Worm (Caenorhabditis elegans) whole organism, late embryonic: ENCODE results near the gene T23G4.127.
A peak's percentile ranks its signal among the peaks of the same experiment; 100 is the strongest.

Experiments used
- C08G9.2 ChIP-seq: sonication (generic microtip); optimal IDR thresholded peaks from 2 replicates; lab custom pipeline; 2016; ENCODE audit warnings: mild to moderate bottlenecking, missing genetic modification characterization, moderate library complexity, missing compliant biosample characterization
- C38D4.7 ChIP-seq: fragments of 200-800 bp; sonication (Bioruptor generic); optimal IDR thresholded peaks from 2 replicates; lab custom pipeline; 2018; ENCODE audit warnings: mild to moderate bottlenecking, missing genetic modification characterization, moderate library complexity, missing compliant biosample characterization
- T23F11.4 ChIP-seq: fragments of 200-800 bp; sonication (Bioruptor generic); optimal IDR thresholded peaks from 2 replicates; lab custom pipeline; 2018; ENCODE audit warnings: mild to moderate bottlenecking, missing genetic modification characterization, missing compliant biosample characterization
- Y22D7AL.16 ChIP-seq: sonication (generic microtip); optimal IDR thresholded peaks from 2 replicates; lab custom pipeline; 2016; ENCODE audit warnings: missing genetic modification characterization, missing compliant biosample characterization
- ahr-1 ChIP-seq: sonication (generic microtip); optimal IDR thresholded peaks from 2 replicates; lab custom pipeline; 2016; ENCODE audit warnings: missing genetic modification characterization, missing compliant biosample characterization
- ama-1 ChIP-seq: fragments of 150-350 bp; optimal IDR thresholded peaks from 2 replicates; lab custom pipeline; 2014
- ceh-18 ChIP-seq: sonication (generic microtip); optimal IDR thresholded peaks from 2 replicates; lab custom pipeline; 2016; ENCODE audit warnings: missing genetic modification characterization, missing compliant biosample characterization
- ceh-2 ChIP-seq: sonication (generic microtip); optimal IDR thresholded peaks from 2 replicates; lab custom pipeline; 2016; ENCODE audit warnings: missing genotype, missing genetic modification characterization, missing compliant biosample characterization
- ceh-22 ChIP-seq: sonication (generic microtip); optimal IDR thresholded peaks from 2 replicates; lab custom pipeline; 2017; ENCODE audit warnings: missing biosample characterization, missing genetic modification characterization
- ceh-31 ChIP-seq: sonication (generic microtip); optimal IDR thresholded peaks from 2 replicates; lab custom pipeline; 2016; ENCODE audit warnings: missing genetic modification characterization, missing compliant biosample characterization
- ceh-34 ChIP-seq: sonication (generic microtip); optimal IDR thresholded peaks from 2 replicates; lab custom pipeline; 2016; ENCODE audit warnings: mild to moderate bottlenecking, missing genetic modification characterization, missing compliant biosample characterization
- ceh-48 ChIP-seq: sonication (generic microtip); optimal IDR thresholded peaks from 2 replicates; lab custom pipeline; 2016; ENCODE audit warnings: missing genetic modification characterization, inconsistent platforms, missing compliant biosample characterization
- ceh-9 ChIP-seq: sonication (generic microtip); optimal IDR thresholded peaks from 2 replicates; lab custom pipeline; 2016; ENCODE audit warnings: mild to moderate bottlenecking, missing genetic modification characterization, inconsistent platforms, missing compliant biosample characterization
- fax-1 ChIP-seq: sonication (generic microtip); optimal IDR thresholded peaks from 2 replicates; lab custom pipeline; 2016; ENCODE audit warnings: missing genotype, missing genetic modification characterization, missing compliant biosample characterization
- fkh-6 ChIP-seq: sonication (generic microtip); optimal IDR thresholded peaks from 2 replicates; lab custom pipeline; 2016; ENCODE audit warnings: missing genetic modification characterization, missing compliant biosample characterization
- hlh-13 ChIP-seq: fragments of 200-800 bp; sonication (Bioruptor generic); optimal IDR thresholded peaks from 2 replicates; lab custom pipeline; 2018; ENCODE audit warnings: mild to moderate bottlenecking, missing genetic modification characterization, missing compliant biosample characterization
- hlh-8 ChIP-seq: sonication (generic microtip); optimal IDR thresholded peaks from 2 replicates; lab custom pipeline; 2016; ENCODE audit warnings: missing genotype, missing genetic modification characterization, missing compliant biosample characterization
- lim-6 ChIP-seq: sonication (generic microtip); optimal IDR thresholded peaks from 2 replicates; lab custom pipeline; 2016; ENCODE audit warnings: missing genetic modification characterization, missing compliant biosample characterization
- lin-11 ChIP-seq: fragments of 200-800 bp; sonication (Bioruptor generic); optimal IDR thresholded peaks from 2 replicates; lab custom pipeline; 2018; ENCODE audit warnings: mild to moderate bottlenecking, missing genetic modification characterization, missing compliant biosample characterization
- nfya-1 ChIP-seq: sonication (generic microtip); optimal IDR thresholded peaks from 2 replicates; lab custom pipeline; 2017; ENCODE audit warnings: missing genetic modification characterization, mild to moderate bottlenecking, missing compliant biosample characterization, antibody characterized with exemption, moderate library complexity
- nhr-11 ChIP-seq: fragments of 150-350 bp; optimal IDR thresholded peaks from 2 replicates; lab custom pipeline; 2014; ENCODE audit warnings: missing biosample characterization, missing genetic modification characterization
- nhr-232 ChIP-seq: sonication (generic microtip); optimal IDR thresholded peaks from 2 replicates; lab custom pipeline; 2016; ENCODE audit warnings: missing genetic modification characterization, missing compliant biosample characterization
- npax-4 ChIP-seq: sonication (generic microtip); optimal IDR thresholded peaks from 2 replicates; lab custom pipeline; 2016; ENCODE audit warnings: missing genetic modification characterization, missing compliant biosample characterization
- odd-2 ChIP-seq: sonication (generic microtip); optimal IDR thresholded peaks from 2 replicates; lab custom pipeline; 2017; ENCODE audit warnings: antibody characterized with exemption, mild to moderate bottlenecking, missing genetic modification characterization, missing compliant biosample characterization
- pat-9 ChIP-seq: fragments of 200-800 bp; sonication (Bioruptor generic); optimal IDR thresholded peaks from 2 replicates; lab custom pipeline; 2018; ENCODE audit warnings: mild to moderate bottlenecking, missing genetic modification characterization, moderate library complexity, missing compliant biosample characterization
- pha-4 ChIP-seq: fragments of 150-350 bp; optimal IDR thresholded peaks from 2 replicates; lab custom pipeline; 2018; ENCODE audit warnings: missing biosample characterization, missing genetic modification reagents, missing genetic modification characterization
- pqm-1 ChIP-seq: sonication (generic microtip); optimal IDR thresholded peaks from 2 replicates; lab custom pipeline; 2016; ENCODE audit warnings: missing genetic modification characterization, missing compliant biosample characterization
- pros-1 ChIP-seq: fragments of 150-350 bp; optimal IDR thresholded peaks from 2 replicates; lab custom pipeline; 2014; ENCODE audit warnings: missing biosample characterization, missing genetic modification reagents, missing genetic modification characterization
- rnt-1 ChIP-seq: sonication (generic microtip); optimal IDR thresholded peaks from 2 replicates; lab custom pipeline; 2016; ENCODE audit warnings: missing genetic modification characterization, missing compliant biosample characterization
- sdc-2 ChIP-seq: sonication (generic microtip); optimal IDR thresholded peaks from 2 replicates; lab custom pipeline; 2016; ENCODE audit warnings: missing genotype, missing genetic modification characterization, missing compliant biosample characterization
- sox-4 ChIP-seq: sonication (generic microtip); optimal IDR thresholded peaks from 2 replicates; lab custom pipeline; 2017; ENCODE audit warnings: mild to moderate bottlenecking, missing genetic modification characterization, inconsistent platforms, missing compliant biosample characterization
- syd-9 ChIP-seq: sonication (generic microtip); optimal IDR thresholded peaks from 2 replicates; lab custom pipeline; 2016; ENCODE audit warnings: mild to moderate bottlenecking, missing genetic modification characterization, moderate library complexity, missing compliant biosample characterization
- tbx-2 ChIP-seq: sonication (generic microtip); optimal IDR thresholded peaks from 2 replicates; lab custom pipeline; 2016; ENCODE audit warnings: missing genetic modification characterization, missing compliant biosample characterization
- tbx-7 ChIP-seq: sonication (generic microtip); optimal IDR thresholded peaks from 2 replicates; lab custom pipeline; 2016; ENCODE audit warnings: missing genotype, missing genetic modification characterization, missing compliant biosample characterization
- unc-3 ChIP-seq, 2 experiments: fragments of 200-800 bp in 1 of 2; sonication (Bioruptor generic) in 1 of 2; sonication (generic microtip) in 1 of 2; conservative IDR thresholded peaks in 1 of 2; optimal IDR thresholded peaks in 1 of 2; 2 replicates each; pipeline versions ENCODE4 v1.3.6 to Lab custom; 2016 to 2022; ENCODE audit warnings: missing compliant biosample characterization in 2 of 2, missing genetic modification characterization in 2 of 2, missing genetic modification reagents in 1 of 2
- unc-42 ChIP-seq: sonication (generic microtip); optimal IDR thresholded peaks from 2 replicates; lab custom pipeline; 2016; ENCODE audit warnings: missing genotype, missing genetic modification characterization, missing compliant biosample characterization
- unc-55 ChIP-seq: sonication (generic microtip); optimal IDR thresholded peaks from 2 replicates; lab custom pipeline; 2017; ENCODE audit warnings: missing biosample characterization, missing genetic modification reagents, missing genetic modification characterization
- unc-86 ChIP-seq: sonication (generic microtip); optimal IDR thresholded peaks from 2 replicates; lab custom pipeline; 2016; ENCODE audit warnings: missing genetic modification characterization, missing compliant biosample characterization
- zip-5 ChIP-seq: sonication (generic microtip); optimal IDR thresholded peaks from 2 replicates; lab custom pipeline; 2016; ENCODE audit warnings: missing genetic modification characterization, missing compliant biosample characterization

T23G4.127 gene

DNA sequence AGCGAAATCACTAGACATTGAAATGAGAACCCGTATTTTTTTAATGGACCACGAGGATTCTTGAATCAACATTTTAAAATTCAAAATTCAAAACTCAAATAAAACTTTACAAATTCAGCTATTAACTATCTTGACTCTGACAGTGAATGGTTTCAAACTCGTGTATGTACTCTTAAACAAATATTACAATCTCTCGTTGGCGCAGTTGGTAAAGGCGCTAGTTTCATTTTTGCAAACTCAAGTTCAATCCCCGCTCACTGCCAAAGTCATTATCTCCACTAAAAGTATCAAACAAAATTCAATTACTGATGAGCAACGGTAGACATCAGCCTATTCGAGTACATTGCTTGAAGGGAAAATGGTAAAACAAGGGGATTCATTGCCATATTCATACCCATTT lies 3.0 kb upstream of the T23G4.127 start:
- TF ChIP-seq zip-5 (tag; lab: Kevin White, UChicago), result no peak
- no peak for TF ChIP-seq ceh-34
- TF ChIP-seq Y22D7AL.16, result no peak
- no peak for TF ChIP-seq lim-6
- TF ChIP-seq npax-4 (tag; lab: Kevin White, UChicago), result no peak
- no peak for TF ChIP-seq fkh-6 (tag; lab: Kevin White, UChicago)
- no peak for TF ChIP-seq C38D4.7 (GFP tag; lab: Kevin White, UChicago)
- TF ChIP-seq nfya-1 (tag; lab: Kevin White, UChicago), result no peak
- TF ChIP-seq odd-2, result no peak
- no peak for TF ChIP-seq unc-55 (GFP tag; lab: Kevin White, UChicago)
- TF ChIP-seq hlh-13 (GFP tag; lab: Kevin White, UChicago), result no peak
- TF ChIP-seq ceh-48 (tag; lab: Kevin White, UChicago), result no peak
- TF ChIP-seq tbx-7 (tag; lab: Kevin White, UChicago), result no peak
- no peak for TF ChIP-seq T23F11.4
- no peak for TF ChIP-seq unc-42 (tag; lab: Kevin White, UChicago)
- TF ChIP-seq ceh-2 (tag; lab: Kevin White, UChicago), result no peak
- TF ChIP-seq ceh-31 (tag; lab: Kevin White, UChicago), result no peak

DNA sequence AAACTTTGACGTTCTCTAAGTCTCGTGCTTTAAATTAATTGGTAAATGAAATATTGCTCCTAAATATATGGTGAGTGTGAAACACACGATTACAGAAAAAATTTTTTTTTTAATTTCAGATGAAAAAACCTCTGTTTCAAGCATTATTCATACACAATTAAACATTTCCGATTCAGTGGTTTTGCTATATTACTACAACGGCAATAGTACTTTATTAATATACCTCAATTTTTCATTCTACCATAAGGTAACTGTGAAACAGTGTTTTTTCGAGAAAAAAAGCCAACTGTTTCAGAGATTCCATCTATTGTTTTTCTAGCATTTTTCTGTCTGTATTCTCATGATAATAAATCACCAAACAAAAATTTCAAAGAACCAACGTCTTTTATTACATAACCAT lies 2.3 kb upstream of the T23G4.127 start:
- TF ChIP-seq ceh-18 (tag; lab: Kevin White, UChicago) (no peak), sox-4 (tag; lab: Kevin White, UChicago) (no peak), tbx-2 (tag; lab: Kevin White, UChicago) (no peak), ceh-22 (tag; lab: Kevin White, UChicago) (no peak)

DNA sequence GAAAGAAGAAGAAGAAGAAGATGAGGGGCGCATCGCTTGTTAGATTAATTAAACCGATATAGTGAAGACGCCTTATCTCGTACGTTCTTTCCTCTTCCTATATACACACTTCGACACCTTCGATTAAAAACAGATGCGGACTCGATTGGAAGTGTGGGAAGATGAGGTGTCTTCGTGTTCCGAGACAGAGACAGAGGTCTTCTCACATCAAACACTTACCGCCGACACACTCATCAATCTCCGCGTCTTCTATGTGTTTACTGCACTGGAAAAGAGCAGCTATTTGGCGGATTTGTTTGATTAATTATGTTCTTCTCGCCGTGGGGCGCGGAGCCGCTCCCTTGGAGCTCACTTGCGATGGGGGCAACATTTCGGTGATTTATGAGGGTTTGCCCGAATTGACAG lies 883 bp upstream of the T23G4.127 start:
- TF ChIP-seq unc-86, result no peak
- TF ChIP-seq ceh-18 (tag; lab: Kevin White, UChicago), result peak; percentile 36
- TF ChIP-seq hlh-8, result peak; percentile 11
- peak; percentile 62 for TF ChIP-seq rnt-1 (tag; lab: Kevin White, UChicago)
- peak; percentile 93 for TF ChIP-seq unc-55 (GFP tag; lab: Kevin White, UChicago)
- no peak for TF ChIP-seq unc-42 (tag; lab: Kevin White, UChicago)

- no peak for TF ChIP-seq nhr-232 (tag; lab: Kevin White, UChicago)
Observed at ce11 chrIV:13696900-13697299, 1.6 kb downstream of the T23G4.127 start.

DNA sequence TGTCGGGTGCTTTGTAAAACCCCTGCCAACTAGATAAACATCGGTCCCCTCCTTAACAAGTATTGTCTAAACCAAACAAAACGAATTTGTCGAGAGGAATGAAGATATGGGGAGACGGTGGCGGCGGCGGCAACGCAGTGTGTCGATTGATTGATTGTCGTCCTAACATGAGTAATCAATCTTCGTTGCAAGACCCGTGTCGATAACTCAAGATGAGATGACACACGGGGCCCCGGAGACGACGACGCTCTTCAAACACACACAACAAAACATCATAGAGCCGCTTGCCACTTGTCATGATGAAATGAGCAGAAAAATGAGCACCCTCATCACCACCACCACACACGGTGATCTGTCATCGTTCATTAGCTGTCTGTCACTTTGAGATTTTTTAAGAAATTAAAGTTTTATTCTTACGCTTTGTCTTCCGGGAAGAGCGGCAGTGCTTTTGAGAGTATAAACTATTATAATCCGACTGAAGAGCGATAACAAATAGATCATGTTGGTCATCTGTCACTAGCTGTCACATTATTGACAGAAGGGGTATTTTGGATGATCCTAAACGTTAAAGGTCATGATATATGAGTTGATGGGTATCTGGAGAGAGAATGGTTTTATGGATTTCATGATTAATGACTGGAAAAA lies 2.7 kb downstream of the T23G4.127 start:
- no peak for TF ChIP-seq npax-4 (tag; lab: Kevin White, UChicago)
- no peak for TF ChIP-seq sdc-2 (tag; lab: Kevin White, UChicago)
- TF ChIP-seq syd-9 (tag; lab: Kevin White, UChicago), result no peak
- peak; percentile 28 for TF ChIP-seq tbx-2 (tag; lab: Kevin White, UChicago)
- TF ChIP-seq ama-1 (lab: Kevin White, UChicago), result no peak
- TF ChIP-seq tbx-7 (tag; lab: Kevin White, UChicago), result no peak
- TF ChIP-seq unc-55 (GFP tag; lab: Kevin White, UChicago), result peak; percentile 100
- TF ChIP-seq rnt-1 (tag; lab: Kevin White, UChicago), result peak; percentile 79
- peak; percentile 61 for TF ChIP-seq ceh-18 (tag; lab: Kevin White, UChicago)
- no peak for TF ChIP-seq pha-4 (tag; lab: Kevin White, UChicago)
- peak; percentile 26 for TF ChIP-seq pat-9 (tag; lab: Kevin White, UChicago)
- TF ChIP-seq unc-3 (GFP tag; conservative IDR thresholded peaks at IDR 0.05; lab: Robert Waterston, UW), result no peak
- peak; percentile 2 for TF ChIP-seq unc-3 (tag; optimal IDR thresholded peaks at IDR 0.05; lab: Kevin White, UChicago)

- TF ChIP-seq fax-1 (tag; lab: Kevin White, UChicago) (no peak), ceh-9 (tag; lab: Kevin White, UChicago) (no peak), pqm-1 (tag; lab: Kevin White, UChicago) (no peak), zip-5 (tag; lab: Kevin White, UChicago) (no peak), nhr-11 (tag; lab: Kevin White, UChicago) (no peak), pros-1 (tag; lab: Kevin White, UChicago) (no peak), unc-55 (GFP tag; lab: Kevin White, UChicago) (no peak), ceh-48 (tag; lab: Kevin White, UChicago) (no peak), C08G9.2 (tag; lab: Kevin White, UChicago) (no peak), nfya-1 (tag; lab: Kevin White, UChicago) (no peak), ahr-1 (no peak), tbx-7 (tag; lab: Kevin White, UChicago) (no peak), syd-9 (tag; lab: Kevin White, UChicago) (no peak), lin-11 (tag; lab: Kevin White, UChicago) (no peak), rnt-1 (tag; lab: Kevin White, UChicago) (no peak), unc-3 (GFP tag; conservative IDR thresholded peaks at IDR 0.05; lab: Robert Waterston, UW) (no peak), unc-3 (tag; optimal IDR thresholded peaks at IDR 0.05; lab: Kevin White, UChicago) (no peak)
Observed at ce11 chrIV:13695302-13695701, 3.2 kb downstream of the T23G4.127 start.
